Worm (Caenorhabditis elegans): Measurements from ENCODE around the gene flp-19.

DNA sequence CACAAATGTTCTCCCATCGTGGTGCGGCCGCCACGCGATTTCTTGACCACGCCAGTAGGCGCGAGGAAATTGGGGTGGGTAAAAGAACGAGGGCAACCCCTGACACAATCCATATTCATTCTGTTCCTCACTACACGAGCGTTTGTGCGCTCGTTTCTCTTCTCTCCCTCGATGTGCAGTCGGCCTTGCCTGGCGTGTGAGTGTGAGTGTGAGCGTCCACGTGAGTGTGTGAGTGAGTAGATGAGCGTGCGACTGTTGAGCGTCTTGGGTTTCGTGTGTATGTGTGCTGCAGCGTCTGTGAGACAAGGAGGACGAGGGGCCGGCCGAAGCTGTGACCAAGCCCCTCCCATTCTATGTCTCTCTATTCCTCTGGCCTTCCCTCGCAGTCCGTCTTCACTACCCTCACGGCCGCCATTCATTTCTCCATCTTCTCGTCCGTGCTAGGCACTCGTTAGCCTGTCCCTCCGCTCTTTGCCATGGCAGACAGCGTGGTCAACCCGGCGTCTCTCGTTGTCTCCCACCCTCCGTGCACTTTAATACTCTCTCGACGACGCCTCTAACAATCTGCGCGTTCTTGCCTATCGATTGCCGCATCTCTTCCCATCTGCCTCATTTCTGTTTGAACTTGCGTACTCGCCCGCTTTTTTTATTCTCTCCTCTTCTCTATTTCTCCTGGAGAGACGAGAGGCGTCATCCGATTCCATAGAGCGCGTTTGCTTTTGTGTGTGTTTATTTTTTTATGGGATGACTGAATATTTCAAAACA lies 35.9 kb upstream of the flp-19 start:
- TF ChIP-seq nhr-28 (tag; optimal IDR thresholded peaks at IDR 0.05) (no peak), nhr-76 (tag; optimal IDR thresholded peaks at IDR 0.05) (no peak), snpc-4 (tag; optimal IDR thresholded peaks at IDR 0.05) (peak; percentile 80), ceh-9 (tag; optimal IDR thresholded peaks at IDR 0.05) (no peak), zag-1 (tag; optimal IDR thresholded peaks at IDR 0.05) (peak; percentile 77), nhr-43 (tag; optimal IDR thresholded peaks at IDR 0.05; ENCODE audit: poor library complexity, severe bottlenecking) (peak; percentile 90), jun-1 (tag; optimal IDR thresholded peaks at IDR 0.05) (peak; percentile 84), pqm-1 (tag; optimal IDR thresholded peaks at IDR 0.05) (peak; percentile 73), nfya-1 (tag; optimal IDR thresholded peaks at IDR 0.05; ENCODE audit: insufficient read depth) (peak; percentile 94)
